Worm (Caenorhabditis elegans): ENCODE data around the gene F40F8.11.

The F40F8.11 gene

ce11 chrII:11167039-11167438 is 34.6 kb upstream of the F40F8.11 start (continued):
- TF ChIP-seq nhr-237 (tag; optimal IDR thresholded peaks at IDR 0.05) = no peak
- no peak for TF ChIP-seq lin-13 (GFP tag; optimal IDR thresholded peaks at IDR 0.05)
- TF ChIP-seq nhr-20 (tag; optimal IDR thresholded peaks at IDR 0.05) = peak; percentile 82
- TF ChIP-seq skn-1 (tag; optimal IDR thresholded peaks at IDR 0.05) = peak; percentile 16
- TF ChIP-seq egl-13 (tag; optimal IDR thresholded peaks at IDR 0.05) = peak; percentile 50
- TF ChIP-seq elt-2 (tag; optimal IDR thresholded peaks at IDR 0.05) = peak; percentile 54

- peak; percentile 52 for TF ChIP-seq lin-14 (GFP tag; optimal IDR thresholded peaks at IDR 0.05)
- peak; percentile 10 for TF ChIP-seq tbx-2 (tag; optimal IDR thresholded peaks at IDR 0.05)
- peak; percentile 27 for TF ChIP-seq mep-1 (tag; optimal IDR thresholded peaks at IDR 0.05)
- TF ChIP-seq snpc-4 (tag; optimal IDR thresholded peaks at IDR 0.05) = peak; percentile 51
- TF ChIP-seq zip-4 (GFP tag; optimal IDR thresholded peaks at IDR 0.05) = no peak
Measured at ce11 chrII:11166414-11166813, 34.0 kb upstream of the F40F8.11 start.

- peak; percentile 40 for TF ChIP-seq nhr-71 (tag; optimal IDR thresholded peaks at IDR 0.05)
- no peak for TF ChIP-seq nhr-47 (tag; optimal IDR thresholded peaks at IDR 0.05)
- TF ChIP-seq lin-35 (GFP tag; optimal IDR thresholded peaks at IDR 0.05) = peak in 1 of 2 experiments; percentile 20
- peak in 2 of 6 experiments; percentile 54 to 90 for TF ChIP-seq elt-3 (tag; optimal IDR thresholded peaks at IDR 0.05)
- TF ChIP-seq lin-14 (GFP tag; optimal IDR thresholded peaks at IDR 0.05) = peak; percentile 41
- TF ChIP-seq snu-23 (GFP tag; optimal IDR thresholded peaks at IDR 0.05) = peak; percentile 6
- no peak for TF ChIP-seq mep-1 (tag; optimal IDR thresholded peaks at IDR 0.05)
- no peak for TF ChIP-seq ceh-82 (tag; optimal IDR thresholded peaks at IDR 0.05)
- TF ChIP-seq nhr-19 (GFP tag; conservative IDR thresholded peaks at IDR 0.05) = 0 out of 2 replicates have a peak, but pooled peaks have one; percentile 2
- no peak for TF ChIP-seq efl-1 (optimal IDR thresholded peaks at IDR 0.05)
- peak in 1 of 2 experiments; percentile 40 for TF ChIP-seq efl-1 (GFP tag; optimal IDR thresholded peaks at IDR 0.05 in 1 of 2)
- TF ChIP-seq pqm-1 (tag; optimal IDR thresholded peaks at IDR 0.05) = no peak
- TF ChIP-seq blmp-1 (tag; optimal IDR thresholded peaks at IDR 0.05) = peak; percentile 81
- no peak for TF ChIP-seq ceh-63 (GFP tag; optimal IDR thresholded peaks at IDR 0.05)
- TF ChIP-seq nhr-85 (tag) = peak; percentile 75
- TF ChIP-seq nhr-20 (tag; optimal IDR thresholded peaks at IDR 0.05) = peak; percentile 54
Measured at ce11 chrII:11163291-11163690, 30.9 kb upstream of the F40F8.11 start.

ce11 chrII:11162390-11162789 is 30.0 kb upstream of the F40F8.11 start, which contains the start of gene ptr-13:
Gene ptr-13, minus strand, starts transcription at chrII:11162481.
- TF ChIP-seq blmp-1 (tag; optimal IDR thresholded peaks at IDR 0.05) (peak; percentile 79), elt-3 (tag; optimal IDR thresholded peaks at IDR 0.05) (peak in 2 of 6 experiments; percentile 2 to 54), lin-13 (GFP tag; optimal IDR thresholded peaks at IDR 0.05) (no peak)

DNA sequence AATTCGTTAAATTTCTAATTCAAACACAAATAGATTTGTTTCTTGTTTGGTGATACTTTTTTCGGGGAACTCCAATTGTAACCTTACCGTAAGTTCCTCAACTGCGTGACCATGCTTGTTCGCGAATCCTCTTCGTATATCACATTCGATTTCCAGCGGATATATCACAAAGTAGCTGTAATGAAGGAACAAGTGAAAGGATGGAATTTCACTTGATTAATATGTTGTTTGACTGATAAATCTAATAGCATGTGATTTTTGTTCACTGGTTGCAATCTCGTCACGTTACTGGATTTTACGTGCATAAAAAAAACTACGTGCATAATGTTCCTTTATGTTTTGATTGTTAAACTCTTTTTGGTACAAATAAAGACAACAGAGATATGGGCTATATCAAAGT is 29.3 kb upstream of the F40F8.11 start:
- no peak for TF ChIP-seq unc-130 (tag; optimal IDR thresholded peaks at IDR 0.05)
- TF ChIP-seq blmp-1 (tag; optimal IDR thresholded peaks at IDR 0.05) = peak; percentile 55
- TF ChIP-seq elt-3 (tag; optimal IDR thresholded peaks at IDR 0.05) = peak in 1 of 6 experiments; percentile 11

- TF ChIP-seq mef-2 (tag; optimal IDR thresholded peaks at IDR 0.05) (no peak), ces-1 (GFP tag; optimal IDR thresholded peaks at IDR 0.05) (no peak), elt-2 (tag; optimal IDR thresholded peaks at IDR 0.05) (peak; percentile 53), mep-1 (tag; optimal IDR thresholded peaks at IDR 0.05) (peak; percentile 22), egl-27 (tag; optimal IDR thresholded peaks at IDR 0.05) (no peak), ztf-4 (tag; optimal IDR thresholded peaks at IDR 0.05) (no peak), tbx-2 (tag; optimal IDR thresholded peaks at IDR 0.05) (peak; percentile 57), dpl-1 (GFP tag; optimal IDR thresholded peaks at IDR 0.05) (peak; percentile 6 to 48 (median 35)), vab-15 (tag; optimal IDR thresholded peaks at IDR 0.05) (no peak), zag-1 (tag; optimal IDR thresholded peaks at IDR 0.05) (no peak), unc-62 (GFP tag; optimal IDR thresholded peaks at IDR 0.05) (no peak), lsy-2 (tag; optimal IDR thresholded peaks at IDR 0.05) (peak; percentile 34 to 62), fkh-4 (tag; optimal IDR thresholded peaks at IDR 0.05; ENCODE audit: borderline replicate concordance) (no peak), C04F5.9 (tag; optimal IDR thresholded peaks at IDR 0.05) (no peak), aha-1 (tag; optimal IDR thresholded peaks at IDR 0.05) (no peak), nhr-77 (tag; optimal IDR thresholded peaks at IDR 0.05) (peak; percentile 21), Y116A8C.19 (tag; optimal IDR thresholded peaks at IDR 0.05; ENCODE audit: borderline replicate concordance) (no peak), ceh-63 (GFP tag; optimal IDR thresholded peaks at IDR 0.05) (no peak), efl-3 (GFP tag; optimal IDR thresholded peaks at IDR 0.05) (no peak), hlh-4 (tag; optimal IDR thresholded peaks at IDR 0.05) (no peak), unc-86 (tag; optimal IDR thresholded peaks at IDR 0.05) (peak; percentile 14), zip-4 (GFP tag; optimal IDR thresholded peaks at IDR 0.05) (no peak), snu-23 (GFP tag; optimal IDR thresholded peaks at IDR 0.05) (peak; percentile 74)
Measured at ce11 chrII:11157660-11158059, 25.3 kb upstream of the F40F8.11 start.

Data from whole organism, L1 larva.